Worm (Caenorhabditis elegans): Measurements from ENCODE around the gene F10E9.4.

- TF ChIP-seq mdl-1 (tag; optimal IDR thresholded peaks at IDR 0.05) (no peak), snpc-4 (tag; optimal IDR thresholded peaks at IDR 0.05) (no peak)
Measured at ce11 chrIII:8320183-8320582, 11.8 kb downstream of the F10E9.4 start, which contains the start of gene F10E9.10.

Data from whole organism, L3 larva.